Fruit fly (Drosophila melanogaster): Measurements from ENCODE around the gene CG8500.

Gene CG8500

dm6 chr3R:9767620-9768592, 16.5 kb upstream of the CG8500 start, which contains the start of gene Naa80 (continued):
- peak; percentile 36 for TF ChIP-seq CG12104 (GFP tag; optimal IDR thresholded peaks at IDR 0.05)
- no peak for TF ChIP-seq CG2202 (tag; optimal IDR thresholded peaks at IDR 0.05)
- TF ChIP-seq CG4404 (GFP tag; IDR thresholded peaks at IDR 0.05): 0 out of 2 replicates have a peak, but pooled peaks have one; percentile 11
- peak; percentile 44 for TF ChIP-seq cato (GFP tag; optimal IDR thresholded peaks at IDR 0.05; ENCODE audit: borderline replicate concordance)
- peak; percentile 58 for TF ChIP-seq CG30403 (GFP tag; optimal IDR thresholded peaks at IDR 0.05)
- peak; percentile 89 for TF ChIP-seq jumu (GFP tag; optimal IDR thresholded peaks at IDR 0.05)
- peak; percentile 74 for TF ChIP-seq CG12155 (GFP tag; optimal IDR thresholded peaks at IDR 0.05)
- TF ChIP-seq Dip2 (GFP tag; IDR thresholded peaks at IDR 0.05): no peak
- no peak for TF ChIP-seq CG30431 (GFP tag; optimal IDR thresholded peaks at IDR 0.05)
- TF ChIP-seq da (GFP tag; optimal IDR thresholded peaks at IDR 0.05): peak; percentile 38
- peak; percentile 29; the same call in 1 of the 2 replicates for TF ChIP-seq Atf6 (GFP tag; IDR thresholded peaks at IDR 0.05)
- TF ChIP-seq D (optimal IDR thresholded peaks at IDR 0.05): no peak
- no peak for TF ChIP-seq D (GFP tag; optimal IDR thresholded peaks at IDR 0.05)
- no peak for TF ChIP-seq CG10959 (GFP tag; IDR thresholded peaks at IDR 0.05)
- TF ChIP-seq danr (GFP tag; IDR thresholded peaks at IDR 0.05): 0 out of 2 replicates have a peak, but pooled peaks have one; percentile 6
- peak; percentile 31 for TF ChIP-seq NC2β (GFP tag; optimal IDR thresholded peaks at IDR 0.05)
- peak; percentile 22 for TF ChIP-seq crc (GFP tag; optimal IDR thresholded peaks at IDR 0.05)
- TF ChIP-seq CG17359 (tag; optimal IDR thresholded peaks at IDR 0.05): peak; percentile 26
- TF ChIP-seq CG8359 (GFP tag; optimal IDR thresholded peaks at IDR 0.05; ENCODE audit: borderline replicate concordance): no peak
- TF ChIP-seq PHDP (tag; optimal IDR thresholded peaks at IDR 0.05): peak; percentile 35
- TF ChIP-seq toy (GFP tag; IDR thresholded peaks at IDR 0.05): no peak; the same call in 1 of the 2 replicates
- peak; percentile 72 for TF ChIP-seq Chrac-16 (GFP tag; optimal IDR thresholded peaks at IDR 0.05)
- no peak for TF ChIP-seq gem (tag; optimal IDR thresholded peaks at IDR 0.05)
- TF ChIP-seq Mes4 (GFP tag; optimal IDR thresholded peaks at IDR 0.05): peak; percentile 45
- no peak for TF ChIP-seq pros (GFP tag; optimal IDR thresholded peaks at IDR 0.05)
- TF ChIP-seq CG3995 (GFP tag; optimal IDR thresholded peaks at IDR 0.05): peak; percentile 68
- peak; percentile 59; the same call in 1 of the 2 replicates for TF ChIP-seq Xrp1 (GFP tag; IDR thresholded peaks at IDR 0.05)
- TF ChIP-seq tup (GFP tag; optimal IDR thresholded peaks at IDR 0.05): peak; percentile 58
- TF ChIP-seq amos (GFP tag; IDR thresholded peaks at IDR 0.05; ENCODE audit: partially characterized antibody): peak; percentile 64
- TF ChIP-seq slbo (GFP tag; IDR thresholded peaks at IDR 0.05): peak; percentile 88

- peak; percentile 77 for TF ChIP-seq Med (GFP tag)
- TF ChIP-seq gsb (GFP tag; IDR thresholded peaks at IDR 0.05): 0 out of 2 replicates have a peak, but pooled peaks have one; percentile 26
- TF ChIP-seq ci (GFP tag; IDR thresholded peaks at IDR 0.05): 0 out of 3 replicates have a peak, but pooled peaks have one; percentile 7
- no peak for TF ChIP-seq Chrac-16 (GFP tag; optimal IDR thresholded peaks at IDR 0.05)
- 0 out of 2 replicates have a peak, but pooled peaks have one; percentile 27 for TF ChIP-seq Dref (GFP tag; IDR thresholded peaks at IDR 0.05)
These were observed 15.6 kb upstream of the CG8500 start, which contains the start of gene MED6 for dm6 chr3R:9768884-9769283. MED6 (minus strand) TSS chr3R:9768984.

- no peak for TF ChIP-seq CG32767 (GFP tag; IDR thresholded peaks at IDR 0.05)
- no peak for TF ChIP-seq CG12236 (GFP tag; optimal IDR thresholded peaks at IDR 0.05)
- peak in 1 of 2 experiments; percentile 97 for TF ChIP-seq Pdp1 (GFP tag; optimal IDR thresholded peaks at IDR 0.05)
- no peak for TF ChIP-seq croc (GFP tag; conservative IDR thresholded peaks at IDR 0.05)
- 0 out of 3 replicates have a peak, but pooled peaks have one; percentile 26 for TF ChIP-seq CG34224 (GFP tag; IDR thresholded peaks at IDR 0.05; ENCODE audit: partially characterized antibody)
- TF ChIP-seq lab (GFP tag; optimal IDR thresholded peaks at IDR 0.05): peak; percentile 7
- TF ChIP-seq nau (GFP tag; optimal IDR thresholded peaks at IDR 0.05): peak; percentile 30
- TF ChIP-seq Med (GFP tag): peak; percentile 51
- no peak for TF ChIP-seq fu2 (GFP tag; optimal IDR thresholded peaks at IDR 0.05)
- TF ChIP-seq yki (optimal IDR thresholded peaks at IDR 0.05): no peak
- no peak for TF ChIP-seq CG9609 (GFP tag; optimal IDR thresholded peaks at IDR 0.05)
- no peak for TF ChIP-seq Aef1 (GFP tag; IDR thresholded peaks at IDR 0.05)
- no peak for TF ChIP-seq CG13775 (GFP tag; optimal IDR thresholded peaks at IDR 0.05)
- 0 out of 2 replicates have a peak, but pooled peaks have one; percentile 24 for TF ChIP-seq CG32532 (GFP tag; IDR thresholded peaks at IDR 0.05)
- TF ChIP-seq Rfx (GFP tag; IDR thresholded peaks at IDR 0.05): peak; percentile 27; the same call in 1 of the 2 replicates
These were observed 14.3 kb upstream of the CG8500 start for dm6 chr3R:9770127-9770526.

Measured in whole organism, embryonic.